Worm (Caenorhabditis elegans): ENCODE data around the gene nrde-3.

Gene nrde-3

ce11 chrX:410073-410572 lies 38.1 kb downstream of the nrde-3 start:
- TF ChIP-seq fkh-6 (tag; optimal IDR thresholded peaks at IDR 0.05) (peak; percentile 88), elt-4 (tag; optimal IDR thresholded peaks at IDR 0.05) (no peak), ceh-45 (GFP tag; IDR thresholded peaks at IDR 0.05) (peak; percentile 64), C38D4.7 (GFP tag; optimal IDR thresholded peaks at IDR 0.05) (peak; percentile 84), ama-1 (optimal IDR thresholded peaks at IDR 0.05) (no peak), K02D7.2 (tag; optimal IDR thresholded peaks at IDR 0.05) (peak; percentile 59), gmeb-2 (tag; optimal IDR thresholded peaks at IDR 0.05) (peak; percentile 87), nhr-11 (tag; optimal IDR thresholded peaks at IDR 0.05) (no peak), pax-1 (tag; optimal IDR thresholded peaks at IDR 0.05) (no peak), sox-2 (GFP tag; IDR thresholded peaks at IDR 0.05) (peak; percentile 56; the same call in 1 of the 2 replicates), hlh-15 (tag; optimal IDR thresholded peaks at IDR 0.05) (peak; percentile 60), ets-4 (tag; optimal IDR thresholded peaks at IDR 0.05) (peak; percentile 57), tbx-2 (tag; optimal IDR thresholded peaks at IDR 0.05) (peak; percentile 86), elt-2 (tag; optimal IDR thresholded peaks at IDR 0.05) (peak; percentile 93), che-1 (tag; optimal IDR thresholded peaks at IDR 0.05) (peak; percentile 83), nhr-232 (tag; optimal IDR thresholded peaks at IDR 0.05) (peak; percentile 83), syd-9 (tag; optimal IDR thresholded peaks at IDR 0.05) (peak; percentile 90), K09A11.1 (tag; optimal IDR thresholded peaks at IDR 0.05; ENCODE audit: insufficient read depth) (peak; percentile 81), ceh-9 (tag; optimal IDR thresholded peaks at IDR 0.05) (peak; percentile 79), fkh-10 (GFP tag; optimal IDR thresholded peaks at IDR 0.05) (peak; percentile 65), pat-9 (tag; optimal IDR thresholded peaks at IDR 0.05) (peak; percentile 87), pqm-1 (tag; optimal IDR thresholded peaks at IDR 0.05) (peak; percentile 35), lin-11 (tag; optimal IDR thresholded peaks at IDR 0.05) (peak; percentile 84), Y22D7AL.16 (tag; optimal IDR thresholded peaks at IDR 0.05) (peak; percentile 75), T23F11.4 (GFP tag; optimal IDR thresholded peaks at IDR 0.05) (peak; percentile 77), unc-3 (GFP tag; conservative IDR thresholded peaks at IDR 0.05) (peak; percentile 86), unc-3 (tag; optimal IDR thresholded peaks at IDR 0.05) (peak; percentile 75), ceh-2 (tag; optimal IDR thresholded peaks at IDR 0.05) (peak; percentile 83), ceh-34 (tag; optimal IDR thresholded peaks at IDR 0.05) (peak; percentile 95), unc-55 (GFP tag; optimal IDR thresholded peaks at IDR 0.05) (peak; percentile 1), ceh-14 (tag; optimal IDR thresholded peaks at IDR 0.05) (peak; percentile 85), hlh-13 (GFP tag; optimal IDR thresholded peaks at IDR 0.05) (peak; percentile 45), eyg-1 (tag; optimal IDR thresholded peaks at IDR 0.05) (peak; percentile 96), dve-1 (tag; optimal IDR thresholded peaks at IDR 0.05) (peak; percentile 73), sdc-2 (tag; optimal IDR thresholded peaks at IDR 0.05) (peak; percentile 98), rnt-1 (tag; optimal IDR thresholded peaks at IDR 0.05) (peak; percentile 91), npax-4 (tag; optimal IDR thresholded peaks at IDR 0.05) (peak; percentile 72), ceh-6 (GFP tag; optimal IDR thresholded peaks at IDR 0.05) (peak; percentile 89), lim-6 (tag; optimal IDR thresholded peaks at IDR 0.05) (peak; percentile 36), ceh-30 (tag; optimal IDR thresholded peaks at IDR 0.05) (peak; percentile 44), tbx-7 (tag; optimal IDR thresholded peaks at IDR 0.05) (peak; percentile 43), unc-86 (tag; optimal IDR thresholded peaks at IDR 0.05) (peak; percentile 87), hlh-8 (tag; optimal IDR thresholded peaks at IDR 0.05) (peak; percentile 79), F13H6.1 (tag; optimal IDR thresholded peaks at IDR 0.05) (peak; percentile 67), unc-42 (tag; optimal IDR thresholded peaks at IDR 0.05) (peak; percentile 76), pros-1 (tag; optimal IDR thresholded peaks at IDR 0.05) (peak; percentile 19), C08G9.2 (tag; optimal IDR thresholded peaks at IDR 0.05) (peak; percentile 85), ttx-3 (tag; optimal IDR thresholded peaks at IDR 0.05) (peak; percentile 79), ref-2 (tag; optimal IDR thresholded peaks at IDR 0.05) (peak; percentile 85), ceh-18 (tag; optimal IDR thresholded peaks at IDR 0.05) (peak; percentile 96), pha-2 (tag; optimal IDR thresholded peaks at IDR 0.05) (peak; percentile 89), pha-4 (tag; optimal IDR thresholded peaks at IDR 0.05) (no peak), dmd-4 (tag; optimal IDR thresholded peaks at IDR 0.05; ENCODE audit: borderline replicate concordance) (peak; percentile 87)

All from whole organism, late embryonic.